Worm (Caenorhabditis elegans) whole organism, mixed stage, embryonic: ENCODE data around the gene rbmx-2.

ENCODE experiments used
- lsy-2 ChIP-seq: fragments of 150-350 bp; optimal IDR thresholded peaks from 2 replicates; lab custom pipeline; 2014; ENCODE audit warnings: missing biosample characterization, missing genetic modification characterization
- nhr-237 ChIP-seq: fragments of 150-350 bp; optimal IDR thresholded peaks from 2 replicates; lab custom pipeline; 2014; ENCODE audit warnings: missing biosample characterization, missing genetic modification characterization
- unc-62 ChIP-seq: fragments of 150-350 bp; optimal IDR thresholded peaks from 2 replicates; lab custom pipeline; 2014; ENCODE audit warnings: missing biosample characterization, missing genetic modification reagents, missing genetic modification characterization

ce11 chrII:6222558-6222957 is 25.8 kb upstream of the rbmx-2 start, which contains the start of gene C30B5.6:
- TF ChIP-seq nhr-237 (tag; lab: Kevin White, UChicago) (no peak), unc-62 (GFP tag; lab: Kevin White, UChicago) (no peak), lsy-2 (tag; lab: Kevin White, UChicago) (no peak)
